Worm (Caenorhabditis elegans): ENCODE measurements around the gene hen-1.

Gene hen-1

DNA sequence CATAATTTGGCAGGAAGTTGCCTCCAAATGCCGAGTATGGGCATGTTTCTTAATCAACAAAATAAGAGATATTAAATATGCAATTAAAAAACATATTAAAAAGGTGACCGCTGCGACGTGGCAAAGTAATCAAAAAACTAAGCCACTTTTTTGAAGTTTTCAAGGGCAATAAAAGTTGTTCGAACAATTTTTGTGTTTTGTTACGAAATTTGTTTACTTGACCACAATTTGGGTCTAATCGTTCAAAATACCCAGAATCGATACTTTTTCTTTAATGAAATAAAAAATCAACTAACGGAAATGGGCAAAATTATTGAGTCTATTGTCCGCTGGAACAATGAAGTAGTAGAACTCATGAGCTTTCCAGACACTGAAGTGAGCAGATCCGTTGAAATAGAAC is 31.7 kb downstream of the hen-1 start, which contains the start of gene Y1B5A.1:
Gene Y1B5A.1, plus strand, starts transcription at position 301 of the 400 bp plus-strand sequence.
- TF ChIP-seq tbx-11 (GFP tag; IDR thresholded peaks at IDR 0.05) (no peak), tbx-37 (GFP tag; conservative IDR thresholded peaks at IDR 0.05) (no peak), aly-1 (tag; optimal IDR thresholded peaks at IDR 0.05) (no peak), hmbx-1 (tag; optimal IDR thresholded peaks at IDR 0.05) (no peak), ceh-36 (tag; optimal IDR thresholded peaks at IDR 0.05) (no peak), scrt-1 (GFP tag; IDR thresholded peaks at IDR 0.05) (no peak), flt-1 (GFP tag; IDR thresholded peaks at IDR 0.05) (no peak), ets-7 (tag; optimal IDR thresholded peaks at IDR 0.05) (no peak), B0310.2 (tag; optimal IDR thresholded peaks at IDR 0.05) (no peak), ama-1 (optimal IDR thresholded peaks at IDR 0.05) (no peak), sea-1 (GFP tag; conservative IDR thresholded peaks at IDR 0.05) (no peak), hnd-1 (tag; optimal IDR thresholded peaks at IDR 0.05) (no peak)

DNA sequence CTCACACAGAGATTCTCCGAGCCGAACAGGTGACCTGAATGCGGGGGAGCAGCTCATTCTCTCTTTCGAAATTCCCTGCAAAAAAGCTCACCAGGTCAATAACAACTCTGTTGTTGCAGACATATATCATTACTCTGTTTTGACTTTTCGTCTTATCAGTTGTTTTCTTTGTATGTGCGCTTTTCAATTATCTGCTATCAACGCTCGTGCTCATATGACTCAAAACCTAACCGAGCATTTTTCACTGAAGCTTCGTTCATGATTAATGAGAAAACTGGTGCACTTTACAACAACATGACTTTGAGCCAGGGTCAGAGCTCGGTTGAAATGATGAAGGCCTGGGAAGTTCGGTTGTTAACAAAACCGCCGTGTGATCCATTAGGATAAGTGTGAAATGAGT is 40.3 kb downstream of the hen-1 start:
- TF ChIP-seq aly-1 (tag; optimal IDR thresholded peaks at IDR 0.05) (no peak), ama-1 (optimal IDR thresholded peaks at IDR 0.05) (no peak)

ce11 chrX:7075250-7075649 is 41.5 kb downstream of the hen-1 start, which contains the start of gene B0403.6:
Gene B0403.6, minus strand, starts transcription at chrX:7075350.
- TF ChIP-seq F13C5.2 (tag; optimal IDR thresholded peaks at IDR 0.05) (no peak), hmbx-1 (tag; optimal IDR thresholded peaks at IDR 0.05) (no peak), ama-1 (optimal IDR thresholded peaks at IDR 0.05) (no peak), pes-1 (GFP tag; IDR thresholded peaks at IDR 0.05) (no peak), tbx-11 (GFP tag; IDR thresholded peaks at IDR 0.05) (no peak), ceh-36 (tag; optimal IDR thresholded peaks at IDR 0.05) (no peak), hnd-1 (tag; optimal IDR thresholded peaks at IDR 0.05) (no peak), tra-4 (tag; optimal IDR thresholded peaks at IDR 0.05) (no peak), hmg-4 (GFP tag; optimal IDR thresholded peaks at IDR 0.05) (no peak), tbx-37 (GFP tag; conservative IDR thresholded peaks at IDR 0.05) (no peak), flt-1 (GFP tag; IDR thresholded peaks at IDR 0.05) (no peak), B0310.2 (tag; optimal IDR thresholded peaks at IDR 0.05) (no peak), ceh-13 (GFP tag; optimal IDR thresholded peaks at IDR 0.05) (no peak)

DNA sequence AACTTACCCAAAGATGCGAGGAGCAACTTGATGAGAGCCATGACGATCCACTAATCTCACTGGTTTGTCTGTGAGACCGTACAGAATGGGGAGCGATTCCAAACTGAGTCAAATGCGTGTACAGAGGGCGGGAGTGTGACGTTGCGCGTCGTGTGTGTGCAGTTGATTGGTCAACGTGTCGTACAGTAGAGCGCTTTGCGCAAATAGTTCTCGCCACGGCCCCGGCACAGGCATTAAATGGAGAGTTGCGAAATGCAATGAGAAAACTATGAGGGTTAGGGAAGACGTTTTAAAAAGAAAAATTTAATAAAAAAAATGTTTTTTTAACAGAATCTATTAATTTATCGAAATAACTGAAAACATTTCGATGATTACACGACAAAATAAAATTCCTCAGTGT is 48.4 kb downstream of the hen-1 start, which contains the start of gene pdi-6:
Gene pdi-6, minus strand, starts transcription at position 164 of the 400 bp plus-strand sequence.
- TF ChIP-seq pes-1 (GFP tag; IDR thresholded peaks at IDR 0.05), result no peak
- TF ChIP-seq F13C5.2 (tag; optimal IDR thresholded peaks at IDR 0.05), result peak; percentile 10
- no peak for TF ChIP-seq hmg-4 (GFP tag; optimal IDR thresholded peaks at IDR 0.05)
- no peak for TF ChIP-seq scrt-1 (GFP tag; IDR thresholded peaks at IDR 0.05)
- no peak for TF ChIP-seq sea-1 (GFP tag; conservative IDR thresholded peaks at IDR 0.05)
- no peak for TF ChIP-seq hnd-1 (tag; optimal IDR thresholded peaks at IDR 0.05)
- no peak for TF ChIP-seq tbx-11 (GFP tag; IDR thresholded peaks at IDR 0.05)
- TF ChIP-seq tbx-37 (GFP tag; conservative IDR thresholded peaks at IDR 0.05), result peak; percentile 65
- no peak for TF ChIP-seq hmbx-1 (tag; optimal IDR thresholded peaks at IDR 0.05)
- no peak for TF ChIP-seq ama-1 (optimal IDR thresholded peaks at IDR 0.05)
- no peak for TF ChIP-seq ets-7 (tag; optimal IDR thresholded peaks at IDR 0.05)

- TF ChIP-seq tbx-11 (GFP tag; IDR thresholded peaks at IDR 0.05) (no peak), tbx-37 (GFP tag; conservative IDR thresholded peaks at IDR 0.05) (no peak), ceh-13 (GFP tag; optimal IDR thresholded peaks at IDR 0.05) (no peak), scrt-1 (GFP tag; IDR thresholded peaks at IDR 0.05) (no peak), F13C5.2 (tag; optimal IDR thresholded peaks at IDR 0.05) (no peak), flt-1 (GFP tag; IDR thresholded peaks at IDR 0.05) (no peak), ets-7 (tag; optimal IDR thresholded peaks at IDR 0.05) (no peak), pes-1 (GFP tag; IDR thresholded peaks at IDR 0.05) (no peak)
These were observed 49.4 kb downstream of the hen-1 start for ce11 chrX:7067250-7067958.
